Worm (Caenorhabditis elegans): ENCODE results near the gene str-47.

- TF ChIP-seq egl-27 (tag; optimal IDR thresholded peaks at IDR 0.05) = no peak
- TF ChIP-seq R02D3.7 (tag; optimal IDR thresholded peaks at IDR 0.05) = no peak
- TF ChIP-seq lin-13 (GFP tag; optimal IDR thresholded peaks at IDR 0.05) = no peak
- TF ChIP-seq elt-3 (tag; optimal IDR thresholded peaks at IDR 0.05) = no peak
Measured at ce11 chrV:7689888-7690287, 44.3 kb downstream of the str-47 start, which contains the start of gene C12D5.9.
